Fruit fly (Drosophila melanogaster) whole organism: ENCODE results near the gene CG13024.

Experiments
- CG8478 ChIP-seq: fragments of >200 bp; optimal IDR thresholded peaks from 2 replicates; lab custom pipeline; 2018; ENCODE audit warnings: inconsistent platforms
- Dll ChIP-seq: fragments of >200 bp; optimal IDR thresholded peaks from 2 replicates; lab custom pipeline; 2017

dm6 chr3L:16810512-16810911, 18.4 kb downstream of the CG13024 start:
- no peak for TF ChIP-seq Dll (lab: Kevin White, UChicago)
- TF ChIP-seq CG8478 = no peak
